Fruit fly (Drosophila melanogaster): Measurements from ENCODE around the gene ppk19.

Gene ppk19

dm6 chr3R:29625883-29626282, 46.4 kb upstream of the ppk19 start (continued):
- peak; percentile 16 for TF ChIP-seq CG8632 (GFP tag; optimal IDR thresholded peaks at IDR 0.05)
- TF ChIP-seq CG6163 (GFP tag; IDR thresholded peaks at IDR 0.05): peak; percentile 52; the same call in 2 of the 3 replicates
- TF ChIP-seq acj6 (GFP tag; optimal IDR thresholded peaks at IDR 0.05): peak; percentile 28
- TF ChIP-seq Sox102F (GFP tag; optimal IDR thresholded peaks at IDR 0.05): peak; percentile 23
- TF ChIP-seq CG8119 (GFP tag; IDR thresholded peaks at IDR 0.05): no peak
- peak; percentile 30 for TF ChIP-seq CG10631 (GFP tag; optimal IDR thresholded peaks at IDR 0.05)
- TF ChIP-seq CG34406 (GFP tag; optimal IDR thresholded peaks at IDR 0.05): peak; percentile 16
- TF ChIP-seq CG16779 (tag; optimal IDR thresholded peaks at IDR 0.05): no peak
- TF ChIP-seq CG3919 (GFP tag; optimal IDR thresholded peaks at IDR 0.05): peak; percentile 13
- peak; percentile 32 for TF ChIP-seq pdm3 (GFP tag; optimal IDR thresholded peaks at IDR 0.05)
- TF ChIP-seq Hr4 (GFP tag; optimal IDR thresholded peaks at IDR 0.05): peak; percentile 19

- TF ChIP-seq CG1621 (tag; optimal IDR thresholded peaks at IDR 0.05) (no peak), CG31627 (GFP tag; optimal IDR thresholded peaks at IDR 0.05) (peak; percentile 12), ss (GFP tag; optimal IDR thresholded peaks at IDR 0.05) (no peak), CG16779 (tag; optimal IDR thresholded peaks at IDR 0.05) (no peak), fd85E (GFP tag; optimal IDR thresholded peaks at IDR 0.05) (no peak), Blimp-1 (GFP tag; optimal IDR thresholded peaks at IDR 0.05) (no peak), CG3919 (GFP tag; optimal IDR thresholded peaks at IDR 0.05) (no peak), CG6792 (GFP tag; optimal IDR thresholded peaks at IDR 0.05) (no peak)
Observed at dm6 chr3R:29651488-29651887, 20.8 kb upstream of the ppk19 start.

dm6 chr3R:29659950-29660349, 12.3 kb upstream of the ppk19 start, which contains the start of gene Dop1R2:
TSS of gene Dop1R2 (minus strand) at chr3R:29659984.
- TF ChIP-seq Smox (GFP tag; optimal IDR thresholded peaks at IDR 0.05) (no peak), pdm3 (GFP tag; optimal IDR thresholded peaks at IDR 0.05) (no peak), dac (GFP tag; optimal IDR thresholded peaks at IDR 0.05) (no peak), vri (GFP tag; optimal IDR thresholded peaks at IDR 0.05) (no peak), CG3032 (tag; optimal IDR thresholded peaks at IDR 0.05) (no peak), CG6808 (GFP tag; optimal IDR thresholded peaks at IDR 0.05) (no peak), lz (GFP tag; optimal IDR thresholded peaks at IDR 0.05) (no peak), Met (GFP tag; optimal IDR thresholded peaks at IDR 0.05) (no peak), CG10631 (GFP tag; optimal IDR thresholded peaks at IDR 0.05) (no peak), CG15336 (GFP tag; IDR thresholded peaks at IDR 0.05) (no peak), CG7368 (GFP tag; optimal IDR thresholded peaks at IDR 0.05) (no peak), Blimp-1 (GFP tag; optimal IDR thresholded peaks at IDR 0.05) (no peak), OdsH (GFP tag; optimal IDR thresholded peaks at IDR 0.05) (no peak), dsx (GFP tag; optimal IDR thresholded peaks at IDR 0.05; ENCODE audit: poor library complexity, severe bottlenecking) (no peak), Eip93F (GFP tag; optimal IDR thresholded peaks at IDR 0.05) (no peak)

- TF ChIP-seq CG6808 (GFP tag; optimal IDR thresholded peaks at IDR 0.05) (no peak), svp (GFP tag) (peak; percentile 29)
Observed at dm6 chr3R:29664183-29664829, 8.0 kb upstream of the ppk19 start, which contains the start of gene ppk21. TSS of gene ppk21 (plus strand) at chr3R:29664779.

- no peak for TF ChIP-seq CG8319 (GFP tag; optimal IDR thresholded peaks at IDR 0.05)
- TF ChIP-seq spab (GFP tag; optimal IDR thresholded peaks at IDR 0.05): no peak
Observed at dm6 chr3R:29668777-29669176, 3.5 kb upstream of the ppk19 start, which contains the start of the genes ppk20 and ppk30. TSS of gene ppk20 (minus strand) at chr3R:29668877. TSS of gene ppk30 (plus strand) at chr3R:29669149.
